Worm (Caenorhabditis elegans) whole organism, young adult: Measurements from ENCODE around the gene ZK84.4.

ENCODE experiments used
- B0019.2 ChIP-seq: fragments of 200-800 bp; sonication (Bioruptor generic); conservative IDR thresholded peaks from 2 replicates; pipeline ENCODE4 v1.3.6; 2022; ENCODE audit warnings: missing genetic modification reagents, missing genetic modification characterization, missing compliant biosample characterization
- B0035.1 ChIP-seq: sonication (generic microtip); optimal IDR thresholded peaks from 2 replicates; lab custom pipeline; 2016; ENCODE audit warnings: missing genetic modification characterization, mild to moderate bottlenecking, missing compliant biosample characterization, missing genotype, missing genetic modification reagents
- C17E4.6 ChIP-seq: fragments of 200-800 bp; sonication (Bioruptor generic); IDR thresholded peaks from 2 replicates; pipeline ENCODE4 v1.3.6; 2022; ENCODE audit warnings: missing genetic modification reagents, missing genetic modification characterization, missing compliant biosample characterization
- F22D6.2 ChIP-seq: sonication (generic microtip); optimal IDR thresholded peaks from 2 replicates; lab custom pipeline; 2016; ENCODE audit warnings: mild to moderate bottlenecking, missing genetic modification characterization, missing compliant biosample characterization
- F23B12.7 ChIP-seq: sonication (generic microtip); optimal IDR thresholded peaks from 2 replicates; lab custom pipeline; 2017; ENCODE audit warnings: missing genetic modification characterization, mild to moderate bottlenecking, missing compliant biosample characterization, antibody characterized with exemption, moderate library complexity; ENCODE audit not compliant: insufficient read depth
- F39B2.1 ChIP-seq: fragments of 200-800 bp; sonication (Bioruptor generic); IDR thresholded peaks from 2 replicates; pipeline ENCODE4 v1.3.6; 2022; ENCODE audit warnings: missing genetic modification reagents, missing genetic modification characterization, missing compliant biosample characterization
- F49E8.2 ChIP-seq: sonication (generic microtip); optimal IDR thresholded peaks from 3 replicates; lab custom pipeline; 2017; ENCODE audit warnings: missing genetic modification characterization, mild to moderate bottlenecking, missing compliant biosample characterization, antibody characterized with exemption, moderate library complexity; ENCODE audit not compliant: insufficient read depth
- F52B5.7 ChIP-seq: sonication (generic microtip); optimal IDR thresholded peaks from 2 replicates; lab custom pipeline; 2016; ENCODE audit warnings: mild to moderate bottlenecking, missing genetic modification characterization, missing compliant biosample characterization
- F57A8.1 ChIP-seq: fragments of 200-800 bp; sonication (Bioruptor generic); optimal IDR thresholded peaks from 2 replicates; lab custom pipeline; 2018; ENCODE audit warnings: mild to moderate bottlenecking, missing genetic modification characterization, moderate library complexity, missing compliant biosample characterization
- K11D2.4 ChIP-seq: fragments of 200-800 bp; sonication (Bioruptor generic); IDR thresholded peaks from 2 replicates; pipeline ENCODE4 v1.3.6; 2022; ENCODE audit warnings: missing genetic modification reagents, missing genetic modification characterization, missing compliant biosample characterization
- Y53F4B.3 ChIP-seq: fragments of 200-800 bp; sonication (Bioruptor generic); IDR thresholded peaks from 2 replicates; pipeline ENCODE4 v1.3.6; 2022; ENCODE audit warnings: missing genetic modification reagents, missing genetic modification characterization, missing compliant biosample characterization
- Y56A3A.18 ChIP-seq: fragments of 200-800 bp; sonication (Bioruptor generic); IDR thresholded peaks from 2 replicates; pipeline ENCODE4 v1.3.6; 2022; ENCODE audit warnings: missing genetic modification reagents, missing genetic modification characterization, missing compliant biosample characterization
- Y67H2A.10 ChIP-seq: fragments of 200-800 bp; sonication (Bioruptor generic); conservative IDR thresholded peaks from 2 replicates; pipeline ENCODE4 v1.3.6; 2022; ENCODE audit warnings: missing genetic modification reagents, missing genetic modification characterization, missing compliant biosample characterization
- Y79H2A.3 ChIP-seq: fragments of 200-800 bp; sonication (Bioruptor generic); conservative IDR thresholded peaks from 2 replicates; pipeline ENCODE4 v1.3.6; 2022; ENCODE audit warnings: missing genetic modification reagents, missing genetic modification characterization, missing compliant biosample characterization
- Y95B8A.8 ChIP-seq: fragments of 200-800 bp; sonication (Bioruptor generic); IDR thresholded peaks from 2 replicates; pipeline ENCODE4 v1.3.6; 2022; ENCODE audit warnings: missing genetic modification reagents, missing genetic modification characterization, missing compliant biosample characterization
- aptf-3 ChIP-seq: fragments of 200-800 bp; sonication (Bioruptor generic); IDR thresholded peaks from 2 replicates; pipeline ENCODE4 v1.3.6; 2022; ENCODE audit warnings: missing genetic modification characterization, missing compliant biosample characterization
- attf-6 ChIP-seq: fragments of 200-800 bp; sonication (Bioruptor generic); IDR thresholded peaks from 2 replicates; pipeline ENCODE4 v1.3.6; 2022; ENCODE audit warnings: missing genetic modification reagents, missing genetic modification characterization, missing compliant biosample characterization
- ceh-27 ChIP-seq: fragments of 200-800 bp; sonication (Bioruptor generic); optimal IDR thresholded peaks from 2 replicates; lab custom pipeline; 2018; ENCODE audit warnings: mild to moderate bottlenecking, missing genetic modification characterization, moderate library complexity, missing compliant biosample characterization
- ceh-40 ChIP-seq: fragments of 200-800 bp; sonication (Bioruptor generic); IDR thresholded peaks from 2 replicates; pipeline ENCODE4 v1.3.6; 2022; ENCODE audit warnings: missing genetic modification characterization, missing compliant biosample characterization
- die-1 ChIP-seq: sonication (generic microtip); optimal IDR thresholded peaks from 2 replicates; lab custom pipeline; 2016; ENCODE audit warnings: missing genotype, mild to moderate bottlenecking, missing genetic modification characterization, missing compliant biosample characterization
- dox-1 ChIP-seq: fragments of 200-800 bp; sonication (Bioruptor generic); IDR thresholded peaks from 2 replicates; pipeline ENCODE4 v1.3.6; 2022; ENCODE audit warnings: missing genetic modification reagents, missing genetic modification characterization, missing compliant biosample characterization
- dpl-1 ChIP-seq: fragments of 150-350 bp; optimal IDR thresholded peaks from 2 replicates; lab custom pipeline; 2014; ENCODE audit warnings: missing biosample characterization, missing genetic modification reagents, missing genetic modification characterization
- egrh-3 ChIP-seq: fragments of 200-800 bp; sonication (Bioruptor generic); IDR thresholded peaks from 2 replicates; pipeline ENCODE4 v1.3.6; 2022; ENCODE audit warnings: missing genetic modification reagents, missing genetic modification characterization, missing compliant biosample characterization
- ets-4 ChIP-seq: fragments of 200-800 bp; sonication (Bioruptor generic); optimal IDR thresholded peaks from 2 replicates; lab custom pipeline; 2018; ENCODE audit warnings: mild to moderate bottlenecking, missing genetic modification characterization, missing compliant biosample characterization
- gei-17 ChIP-seq: fragments of 200-800 bp; sonication (Bioruptor generic); optimal IDR thresholded peaks from 2 replicates; lab custom pipeline; 2018; ENCODE audit warnings: mild to moderate bottlenecking, missing genetic modification characterization, missing compliant biosample characterization
- him-1 ChIP-seq: sonication (generic microtip); optimal IDR thresholded peaks from 2 replicates; lab custom pipeline; 2016; ENCODE audit warnings: missing genotype, missing genetic modification reagents, missing genetic modification characterization, missing compliant biosample characterization
- hlh-26 ChIP-seq: fragments of 200-800 bp; sonication (Bioruptor generic); conservative IDR thresholded peaks from 2 replicates; pipeline ENCODE4 v1.3.6; 2022; ENCODE audit warnings: missing genetic modification reagents, missing genetic modification characterization, missing compliant biosample characterization
- lin-26 ChIP-seq: fragments of 200-800 bp; sonication (Bioruptor generic); IDR thresholded peaks from 2 replicates; pipeline ENCODE4 v1.3.6; 2022; ENCODE audit warnings: missing genetic modification reagents, missing genetic modification characterization, missing compliant biosample characterization
- lin-54 ChIP-seq: fragments of 200-800 bp; sonication (Bioruptor generic); optimal IDR thresholded peaks from 2 replicates; lab custom pipeline; 2018; ENCODE audit warnings: mild to moderate bottlenecking, missing genetic modification characterization, missing compliant biosample characterization
- lir-1 ChIP-seq: fragments of 200-800 bp; sonication (Bioruptor generic); conservative IDR thresholded peaks from 2 replicates; pipeline ENCODE4 v1.3.6; 2022; ENCODE audit warnings: missing genetic modification reagents, missing genetic modification characterization, missing compliant biosample characterization
- madf-3 ChIP-seq: fragments of 200-800 bp; sonication (Bioruptor generic); IDR thresholded peaks from 2 replicates; pipeline ENCODE4 v1.3.6; 2022; ENCODE audit warnings: missing genetic modification reagents, missing genetic modification characterization, missing compliant biosample characterization
- madf-6 ChIP-seq: fragments of 200-800 bp; sonication (Bioruptor generic); IDR thresholded peaks from 2 replicates; pipeline ENCODE4 v1.3.6; 2022; ENCODE audit warnings: missing genetic modification reagents, missing genetic modification characterization, missing compliant biosample characterization
- madf-8 ChIP-seq: fragments of 200-800 bp; sonication (Bioruptor generic); conservative IDR thresholded peaks from 2 replicates; pipeline ENCODE4 v1.3.6; 2022; ENCODE audit warnings: missing genetic modification reagents, missing genetic modification characterization, missing compliant biosample characterization
- mcd-1 ChIP-seq: fragments of 200-800 bp; sonication (Bioruptor generic); IDR thresholded peaks from 2 replicates; pipeline ENCODE4 v1.3.6; 2022; ENCODE audit warnings: missing genetic modification reagents, missing genetic modification characterization, missing compliant biosample characterization
- mel-28 ChIP-seq: sonication (generic microtip); optimal IDR thresholded peaks from 2 replicates; lab custom pipeline; 2016; ENCODE audit warnings: borderline replicate concordance, mild to moderate bottlenecking, missing genetic modification characterization, missing compliant biosample characterization
- mxl-1 ChIP-seq: sonication (generic microtip); optimal IDR thresholded peaks from 2 replicates; lab custom pipeline; 2016; ENCODE audit warnings: missing genetic modification characterization, missing compliant biosample characterization
- nhr-90 ChIP-seq: sonication (generic microtip); optimal IDR thresholded peaks from 2 replicates; lab custom pipeline; 2016; ENCODE audit warnings: missing genotype, mild to moderate bottlenecking, missing genetic modification characterization, missing compliant biosample characterization
- pha-4 ChIP-seq: fragments of 150-350 bp; sonication (generic microtip); optimal IDR thresholded peaks from 2 replicates; lab custom pipeline; 2014; ENCODE audit warnings: missing biosample characterization, missing genetic modification reagents, missing genetic modification characterization
- rcor-1 ChIP-seq: fragments of 200-800 bp; sonication (Bioruptor generic); IDR thresholded peaks from 2 replicates; pipeline ENCODE4 v1.3.6; 2022; ENCODE audit warnings: missing genetic modification reagents, missing genetic modification characterization, missing compliant biosample characterization
- repo-1 ChIP-seq: sonication (generic microtip); optimal IDR thresholded peaks from 2 replicates; lab custom pipeline; 2017; ENCODE audit warnings: mild to moderate bottlenecking, missing genetic modification characterization, missing compliant biosample characterization
- rpc-1 ChIP-seq, 2 experiments: fragments of 150-350 bp in 1 of 2; sonication (generic microtip) in 1 of 2; optimal IDR thresholded peaks; 2 replicates each; lab custom pipeline; 2014 to 2018; ENCODE audit warnings: missing biosample characterization in 1 of 2, missing genetic modification characterization in 1 of 2, missing genetic modification reagents in 1 of 2, missing genotype in 1 of 2
- sdz-38 ChIP-seq: sonication (generic microtip); optimal IDR thresholded peaks from 2 replicates; lab custom pipeline; 2016; ENCODE audit warnings: missing genotype, missing genetic modification characterization, missing compliant biosample characterization
- sea-2 ChIP-seq: fragments of 200-800 bp; sonication (Bioruptor generic); IDR thresholded peaks from 2 replicates; pipeline ENCODE4 v1.3.6; 2022; ENCODE audit warnings: missing genetic modification characterization, missing compliant biosample characterization
- snpc-1.3 ChIP-seq: sonication (generic microtip); optimal IDR thresholded peaks from 2 replicates; lab custom pipeline; 2017; ENCODE audit warnings: missing genetic modification characterization, mild to moderate bottlenecking, missing compliant biosample characterization, antibody characterized with exemption, moderate library complexity, missing genotype, missing genetic modification reagents; ENCODE audit not compliant: insufficient read depth
- unc-130 ChIP-seq: sonication (generic microtip); optimal IDR thresholded peaks from 2 replicates; lab custom pipeline; 2016; ENCODE audit warnings: missing genetic modification reagents, missing genetic modification characterization, missing compliant biosample characterization
- zfh-2 ChIP-seq: fragments of 200-800 bp; sonication (Bioruptor generic); conservative IDR thresholded peaks from 2 replicates; pipeline ENCODE4 v1.3.6; 2022; ENCODE audit warnings: missing genetic modification reagents, missing genetic modification characterization, missing compliant biosample characterization
- zim-3 ChIP-seq: sonication (generic microtip); optimal IDR thresholded peaks from 2 replicates; lab custom pipeline; 2017; ENCODE audit warnings: mild to moderate bottlenecking, missing genetic modification characterization, moderate library complexity, missing compliant biosample characterization
- ztf-3 ChIP-seq: fragments of 200-800 bp; sonication (Bioruptor generic); optimal IDR thresholded peaks from 2 replicates; lab custom pipeline; 2018; ENCODE audit warnings: mild to moderate bottlenecking, missing genetic modification characterization, missing compliant biosample characterization

The ZK84.4 gene

ce11 chrII:6047639-6048159, 38.9 kb upstream of the ZK84.4 start, which contains the start of the genes R12C12.6 and ran-5 (continued):
- TF ChIP-seq aptf-3 (GFP tag; lab: Robert Waterston, UW) = no peak
- TF ChIP-seq dox-1 (GFP tag; lab: Robert Waterston, UW) = peak; percentile 88; the same call in 1 of the 2 replicates
- peak; percentile 84 for TF ChIP-seq mcd-1 (GFP tag; lab: Robert Waterston, UW)
- peak; percentile 69 for TF ChIP-seq rcor-1
- TF ChIP-seq lin-54 (GFP tag; lab: Kevin White, UChicago) = peak; percentile 82
- TF ChIP-seq ztf-3 = no peak
- TF ChIP-seq F57A8.1 (GFP tag; lab: Kevin White, UChicago) = no peak
- TF ChIP-seq madf-8 = peak; percentile 61; the same call in 1 of the 2 replicates
- TF ChIP-seq lir-1 (GFP tag; lab: Robert Waterston, UW) = peak; percentile 62
- no peak for TF ChIP-seq zfh-2
- TF ChIP-seq B0019.2 (GFP tag; lab: Robert Waterston, UW) = no peak
- no peak for TF ChIP-seq B0035.1
- TF ChIP-seq lin-26 (GFP tag; lab: Robert Waterston, UW) = no peak
- no peak for TF ChIP-seq mxl-1 (tag; lab: Kevin White, UChicago)
- peak; percentile 55 for TF ChIP-seq F22D6.2 (tag; lab: Kevin White, UChicago)
- TF ChIP-seq rpc-1 (optimal IDR thresholded peaks at IDR 0.05; lab: Kevin White, UChicago) = no peak
- no peak for TF ChIP-seq rpc-1 (tag; optimal IDR thresholded peaks at IDR 0.05; lab: Kevin White, UChicago)
- no peak for TF ChIP-seq zim-3 (tag; lab: Kevin White, UChicago)
- TF ChIP-seq C17E4.6 (GFP tag; lab: Robert Waterston, UW) = peak; percentile 38; the same call in 1 of the 2 replicates
- TF ChIP-seq attf-6 (GFP tag; lab: Robert Waterston, UW) = no peak
- peak; percentile 32 for TF ChIP-seq F23B12.7 (tag; lab: Kevin White, UChicago)
- no peak for TF ChIP-seq F39B2.1 (GFP tag; lab: Robert Waterston, UW)
- TF ChIP-seq him-1 (tag; lab: Kevin White, UChicago) = peak; percentile 41
- peak; percentile 81 for TF ChIP-seq Y56A3A.18 (GFP tag; lab: Robert Waterston, UW)
- no peak for TF ChIP-seq madf-3 (GFP tag; lab: Robert Waterston, UW)
- TF ChIP-seq repo-1 = peak; percentile 73
- no peak for TF ChIP-seq sdz-38 (tag; lab: Kevin White, UChicago)
- peak; percentile 11 for TF ChIP-seq unc-130 (GFP tag; lab: Kevin White, UChicago)
- TF ChIP-seq Y95B8A.8 (GFP tag; lab: Robert Waterston, UW) = no peak; the same call in 1 of the 2 replicates
- TF ChIP-seq ceh-40 (GFP tag; lab: Robert Waterston, UW) = no peak
- no peak for TF ChIP-seq die-1
- TF ChIP-seq mel-28 (tag; lab: Kevin White, UChicago) = no peak
- TF ChIP-seq Y67H2A.10 (GFP tag; lab: Robert Waterston, UW) = no peak
- peak; percentile 84 for TF ChIP-seq madf-6 (GFP tag; lab: Robert Waterston, UW)
- peak; percentile 52 for TF ChIP-seq F49E8.2 (tag; lab: Kevin White, UChicago)
- TF ChIP-seq K11D2.4 (GFP tag; lab: Robert Waterston, UW) = peak; percentile 79
- TF ChIP-seq gei-17 (GFP tag; lab: Kevin White, UChicago) = peak; percentile 17
- TF ChIP-seq ets-4 = no peak
- TF ChIP-seq sea-2 = no peak
- TF ChIP-seq pha-4 (tag; lab: Kevin White, UChicago) = peak; percentile 72
- no peak for TF ChIP-seq hlh-26
- no peak for TF ChIP-seq Y53F4B.3 (GFP tag; lab: Robert Waterston, UW)
- peak; percentile 27 for TF ChIP-seq dpl-1
- TF ChIP-seq snpc-1.3 (tag; lab: Kevin White, UChicago) = peak; percentile 11
- TF ChIP-seq Y79H2A.3 (GFP tag; lab: Robert Waterston, UW) = no peak
- TF ChIP-seq nhr-90 (tag; lab: Kevin White, UChicago) = no peak
- TF ChIP-seq F52B5.7 (tag; lab: Kevin White, UChicago) = no peak
- peak; percentile 13 for TF ChIP-seq ceh-27
- no peak for TF ChIP-seq egrh-3
